Fruit fly (Drosophila melanogaster) whole organism, embryonic: ENCODE measurements around the gene sob.

Experiments used
- Adf1 ChIP-seq: fragments of 200-800 bp; sonication (Bioruptor generic); IDR thresholded peaks from 2 replicates; pipeline ENCODE4 v1.3.6; 2022; ENCODE audit warnings: missing biosample characterization, missing genetic modification characterization
- BtbVII ChIP-seq: fragments of 200-800 bp; sonication (Bioruptor generic); optimal IDR thresholded peaks from 3 replicates; lab custom pipeline; 2017; ENCODE audit warnings: missing biosample characterization, mild to moderate bottlenecking, missing genetic modification characterization
- Bteb2 ChIP-seq: fragments of 200-800 bp; sonication (Bioruptor generic); optimal IDR thresholded peaks from 2 replicates; lab custom pipeline; 2016; ENCODE audit warnings: missing biosample characterization, missing genetic modification characterization
- CG10147 ChIP-seq: fragments of 200-800 bp; sonication (Bioruptor generic); optimal IDR thresholded peaks from 2 replicates; lab custom pipeline; 2019; ENCODE audit warnings: missing biosample characterization, mild to moderate bottlenecking, missing genetic modification characterization, moderate library complexity
- CG10274 ChIP-seq: fragments of 200-800 bp; sonication (Bioruptor generic); optimal IDR thresholded peaks from 3 replicates; lab custom pipeline; 2017; ENCODE audit warnings: missing biosample characterization, mild to moderate bottlenecking, missing genetic modification characterization
- CG10321 ChIP-seq: fragments of 200-800 bp; sonication (Bioruptor generic); IDR thresholded peaks from 2 replicates; pipeline ENCODE4 v1.3.6; 2022; ENCODE audit warnings: missing biosample characterization, missing genetic modification characterization
- CG11398 ChIP-seq: fragments of 200-800 bp; sonication (Bioruptor generic); optimal IDR thresholded peaks from 2 replicates; lab custom pipeline; 2016; ENCODE audit warnings: missing biosample characterization, missing genetic modification characterization
- CG13424 ChIP-seq: fragments of 200-800 bp; sonication (Bioruptor generic); optimal IDR thresholded peaks from 2 replicates; lab custom pipeline; 2019; ENCODE audit warnings: missing biosample characterization, mild to moderate bottlenecking, missing genetic modification characterization, moderate library complexity
- CG14710 ChIP-seq: fragments of 200-800 bp; sonication (Bioruptor generic); optimal IDR thresholded peaks from 3 replicates; lab custom pipeline; 2019; ENCODE audit warnings: missing biosample characterization, mild to moderate bottlenecking, missing genetic modification characterization, moderate library complexity
- CG17359 ChIP-seq: fragments of 200-800 bp; sonication (Bioruptor generic); optimal IDR thresholded peaks from 3 replicates; lab custom pipeline; 2018; ENCODE audit warnings: missing biosample characterization, mild to moderate bottlenecking, missing genetic modification characterization, moderate library complexity
- CG2875 ChIP-seq: fragments of 200-800 bp; sonication (Bioruptor generic); optimal IDR thresholded peaks from 2 replicates; lab custom pipeline; 2017; ENCODE audit warnings: missing biosample characterization, mild to moderate bottlenecking, missing genetic modification characterization, missing genetic modification reagents
- CG32532 ChIP-seq: fragments of 200-800 bp; sonication (Bioruptor generic); IDR thresholded peaks from 2 replicates; pipeline ENCODE4 v1.3.6; 2022; ENCODE audit warnings: missing biosample characterization, missing genetic modification characterization
- CG3995 ChIP-seq: fragments of 200-800 bp; sonication (Bioruptor generic); optimal IDR thresholded peaks from 3 replicates; lab custom pipeline; 2016; ENCODE audit warnings: missing biosample characterization, missing genetic modification characterization
- CG4360 ChIP-seq: fragments of 200-800 bp; sonication (Bioruptor generic); IDR thresholded peaks from 2 replicates; pipeline ENCODE4 v1.3.6; 2022; ENCODE audit warnings: missing biosample characterization, missing genetic modification characterization
- CG4617 ChIP-seq: fragments of 200-800 bp; sonication (Bioruptor generic); optimal IDR thresholded peaks from 3 replicates; lab custom pipeline; 2016; ENCODE audit warnings: missing biosample characterization, missing genetic modification characterization, borderline replicate concordance
- CG8281 ChIP-seq: fragments of 200-800 bp; sonication (Bioruptor generic); optimal IDR thresholded peaks from 2 replicates; lab custom pipeline; 2018; ENCODE audit warnings: missing biosample characterization, mild to moderate bottlenecking, missing genetic modification characterization, moderate library complexity
- CG8388 ChIP-seq: fragments of 200-800 bp; sonication (Bioruptor generic); optimal IDR thresholded peaks from 2 replicates; lab custom pipeline; 2019; ENCODE audit warnings: missing biosample characterization, mild to moderate bottlenecking, missing genetic modification characterization, moderate library complexity
- CG9727 ChIP-seq: fragments of 200-800 bp; sonication (Bioruptor generic); optimal IDR thresholded peaks from 3 replicates; lab custom pipeline; 2017; ENCODE audit warnings: missing biosample characterization, mild to moderate bottlenecking, missing genetic modification characterization
- D19A ChIP-seq: fragments of 200-800 bp; optimal IDR thresholded peaks from 3 replicates; lab custom pipeline; 2019; ENCODE audit warnings: missing biosample characterization, mild to moderate bottlenecking, missing genetic modification characterization, moderate library complexity
- Dip3 ChIP-seq: fragments of 200-800 bp; sonication (Bioruptor generic); optimal IDR thresholded peaks from 3 replicates; lab custom pipeline; 2016; ENCODE audit warnings: missing biosample characterization, missing genetic modification characterization
- Doc3 ChIP-seq: fragments of 200-800 bp; sonication (Bioruptor generic); IDR thresholded peaks from 3 replicates; pipeline ENCODE4 v1.3.6; 2022; ENCODE audit warnings: missing biosample characterization, missing genetic modification characterization; ENCODE audit not compliant: partially characterized antibody
- Hr51 ChIP-seq, 2 experiments: fragments of 200-800 bp; sonication (Bioruptor generic); optimal IDR thresholded peaks; 2 replicates in 1 of 2; 3 replicates in 1 of 2; lab custom pipeline; 2016 to 2018; ENCODE audit warnings: missing biosample characterization in 2 of 2, missing genetic modification characterization in 2 of 2, mild to moderate bottlenecking in 1 of 2, moderate library complexity in 1 of 2
- MBD-R2 ChIP-seq: fragments of 200-800 bp; sonication (Bioruptor generic); IDR thresholded peaks from 2 replicates; pipeline ENCODE4 v1.3.6; 2022; ENCODE audit warnings: missing biosample characterization, missing genetic modification characterization
- MESR4 ChIP-seq: fragments of 200-800 bp; sonication (Bioruptor generic); optimal IDR thresholded peaks from 2 replicates; lab custom pipeline; 2018; ENCODE audit warnings: missing biosample characterization, mild to moderate bottlenecking, missing genetic modification characterization, moderate library complexity
- Mad ChIP-seq: fragments of 200-800 bp; sonication (Bioruptor generic); optimal IDR thresholded peaks from 2 replicates; lab custom pipeline; 2016; ENCODE audit warnings: missing biosample characterization, missing genetic modification characterization
- Med ChIP-seq: fragments of 200-800 bp; sonication (Bioruptor generic); peaks from one replicate; lab custom pipeline; 2016; ENCODE audit warnings: missing biosample characterization, missing genetic modification characterization, mild to moderate bottlenecking, inconsistent platforms, moderate library complexity
- NFAT ChIP-seq: fragments of 200-800 bp; sonication (Bioruptor generic); IDR thresholded peaks from 2 replicates; pipeline ENCODE4 v1.3.6; 2022; ENCODE audit warnings: missing biosample characterization, missing genetic modification characterization
- Opbp ChIP-seq: fragments of 200-800 bp; sonication (Bioruptor generic); IDR thresholded peaks from 3 replicates; pipeline ENCODE4 v1.3.6; 2022; ENCODE audit warnings: missing biosample characterization, missing genetic modification characterization; ENCODE audit not compliant: partially characterized antibody
- Rx ChIP-seq: fragments of 200-800 bp; sonication (Bioruptor generic); IDR thresholded peaks from 2 replicates; pipeline ENCODE4 v1.3.6; 2022; ENCODE audit warnings: missing biosample characterization, missing genetic modification characterization
- Sin3A ChIP-seq: fragments of >200 bp; optimal IDR thresholded peaks from 2 replicates; lab custom pipeline; 2018
- Six4 ChIP-seq: fragments of 200-800 bp; sonication (Bioruptor generic); optimal IDR thresholded peaks from 2 replicates; lab custom pipeline; 2016; ENCODE audit warnings: missing biosample characterization, missing genetic modification characterization
- Sox102F ChIP-seq: fragments of 200-800 bp; sonication (Bioruptor generic); optimal IDR thresholded peaks from 2 replicates; lab custom pipeline; 2018; ENCODE audit warnings: missing biosample characterization, mild to moderate bottlenecking, missing genetic modification characterization, moderate library complexity
- Tbp ChIP-seq: fragments of >200 bp; optimal IDR thresholded peaks from 2 replicates; lab custom pipeline; 2018; ENCODE audit warnings: missing biosample characterization, missing genetic modification characterization
- ac ChIP-seq: fragments of 200-800 bp; sonication (Bioruptor generic); optimal IDR thresholded peaks from 3 replicates; lab custom pipeline; 2017; ENCODE audit warnings: missing biosample characterization, mild to moderate bottlenecking, missing genetic modification characterization
- ash1 ChIP-seq: fragments of 200-800 bp; sonication (Bioruptor generic); optimal IDR thresholded peaks from 2 replicates; lab custom pipeline; 2018; ENCODE audit warnings: missing biosample characterization, mild to moderate bottlenecking, missing genetic modification characterization
- dmrt11E ChIP-seq: fragments of 200-800 bp; sonication (Bioruptor generic); optimal IDR thresholded peaks from 3 replicates; lab custom pipeline; 2018; ENCODE audit warnings: missing biosample characterization, mild to moderate bottlenecking, missing genetic modification characterization, moderate library complexity
- eve ChIP-seq, 2 experiments: fragments of >200 bp; optimal IDR thresholded peaks; 2 replicates each; lab custom pipeline; 2017; ENCODE audit warnings: missing biosample characterization in 2 of 2, missing genetic modification characterization in 2 of 2
- eyg ChIP-seq: fragments of 200-800 bp; sonication (Bioruptor generic); optimal IDR thresholded peaks from 3 replicates; lab custom pipeline; 2016; ENCODE audit warnings: missing biosample characterization, missing genetic modification characterization
- fd102C ChIP-seq: fragments of 200-800 bp; sonication (Bioruptor generic); optimal IDR thresholded peaks from 2 replicates; lab custom pipeline; 2018; ENCODE audit warnings: missing biosample characterization, mild to moderate bottlenecking, missing genetic modification characterization, moderate library complexity
- gfzf ChIP-seq: fragments of 200-800 bp; sonication (Bioruptor generic); optimal IDR thresholded peaks from 2 replicates; lab custom pipeline; 2016; ENCODE audit warnings: missing biosample characterization, mild to moderate bottlenecking, missing genetic modification characterization, moderate library complexity
- grau ChIP-seq: fragments of 200-800 bp; optimal IDR thresholded peaks from 3 replicates; lab custom pipeline; 2019; ENCODE audit warnings: missing biosample characterization, mild to moderate bottlenecking, missing genetic modification characterization, moderate library complexity
- hb ChIP-seq: fragments of 200-800 bp; sonication (Bioruptor generic); IDR thresholded peaks from 3 replicates; pipeline ENCODE4 v1.3.6; 2022; ENCODE audit warnings: missing biosample characterization, missing genetic modification characterization; ENCODE audit not compliant: partially characterized antibody
- inv ChIP-seq: fragments of 200-800 bp; sonication (Bioruptor generic); IDR thresholded peaks from 2 replicates; pipeline ENCODE4 v1.3.6; 2022; ENCODE audit warnings: missing biosample characterization, missing genetic modification characterization; ENCODE audit not compliant: partially characterized antibody
- lola ChIP-seq, 3 experiments: fragments of >200 bp in 2 of 3; fragments of 200-800 bp in 1 of 3; sonication (Bioruptor generic) in 1 of 3; optimal IDR thresholded peaks; 2 replicates each; lab custom pipeline; 2017 to 2019; ENCODE audit warnings: missing biosample characterization in 3 of 3, missing genetic modification characterization in 3 of 3, mild to moderate bottlenecking in 1 of 3, moderate library complexity in 1 of 3
- pho ChIP-seq: fragments of 200-800 bp; sonication (Bioruptor generic); optimal IDR thresholded peaks from 2 replicates; lab custom pipeline; 2016; ENCODE audit warnings: missing biosample characterization, missing genetic modification characterization
- pros ChIP-seq: fragments of 200-800 bp; sonication (Bioruptor generic); optimal IDR thresholded peaks from 3 replicates; lab custom pipeline; 2019; ENCODE audit warnings: missing biosample characterization, mild to moderate bottlenecking, missing genetic modification characterization, moderate library complexity
- ro ChIP-seq: fragments of 200-800 bp; sonication (Bioruptor generic); IDR thresholded peaks from 2 replicates; pipeline ENCODE4 v1.3.6; 2022; ENCODE audit warnings: missing biosample characterization, missing genetic modification characterization
- schlank ChIP-seq: fragments of 200-800 bp; sonication (Bioruptor generic); optimal IDR thresholded peaks from 2 replicates; lab custom pipeline; 2018; ENCODE audit warnings: missing biosample characterization, mild to moderate bottlenecking, missing genetic modification characterization
- tap ChIP-seq: fragments of 200-800 bp; optimal IDR thresholded peaks from 3 replicates; lab custom pipeline; 2019; ENCODE audit warnings: missing biosample characterization, mild to moderate bottlenecking, missing genetic modification characterization, moderate library complexity
- unpg ChIP-seq: fragments of 200-800 bp; sonication (Bioruptor generic); optimal IDR thresholded peaks from 3 replicates; lab custom pipeline; 2018; ENCODE audit warnings: missing biosample characterization, mild to moderate bottlenecking, missing genetic modification characterization, moderate library complexity
- vnd ChIP-seq: fragments of 200-800 bp; sonication (Bioruptor generic); IDR thresholded peaks from 3 replicates; pipeline ENCODE4 v1.3.6; 2022; ENCODE audit warnings: missing biosample characterization, missing genetic modification characterization; ENCODE audit not compliant: partially characterized antibody

Gene sob

dm6 chr2L:3570566-3570965 lies 10.0 kb downstream of the sob start (continued):
- TF ChIP-seq hb (GFP tag; lab: Robert Waterston, UW) = no peak
- no peak for TF ChIP-seq Bteb2 (GFP tag; lab: Kevin White, UChicago)
- TF ChIP-seq grau (tag; lab: Kevin White, UChicago) = no peak
- TF ChIP-seq CG11398 (GFP tag; lab: Kevin White, UChicago) = no peak
- TF ChIP-seq CG4617 (GFP tag; lab: Kevin White, UChicago) = no peak
- no peak for TF ChIP-seq Opbp (GFP tag; lab: Robert Waterston, UW)
- peak; percentile 58 for TF ChIP-seq fd102C (GFP tag; lab: Kevin White, UChicago)
- no peak for TF ChIP-seq ro (GFP tag; lab: Robert Waterston, UW)
- TF ChIP-seq ac = peak; percentile 52
- TF ChIP-seq Rx (GFP tag; lab: Robert Waterston, UW) = no peak
- TF ChIP-seq pho (GFP tag; lab: Kevin White, UChicago) = no peak
- TF ChIP-seq inv (GFP tag; lab: Robert Waterston, UW) = no peak
- TF ChIP-seq pros = no peak
- TF ChIP-seq CG13424 = no peak
- peak; percentile 29 for TF ChIP-seq CG9727 (GFP tag; lab: Kevin White, UChicago)
- no peak for TF ChIP-seq Sin3A
- TF ChIP-seq Tbp (GFP tag; lab: Kevin White, UChicago) = no peak
- no peak for TF ChIP-seq CG4360 (GFP tag; lab: Robert Waterston, UW)
- no peak for TF ChIP-seq unpg
- no peak for TF ChIP-seq MESR4
- TF ChIP-seq Hr51 (GFP tag; optimal IDR thresholded peaks at IDR 0.05; lab: Kevin White, UChicago) = no peak
- TF ChIP-seq CG3995 (GFP tag; lab: Kevin White, UChicago) = no peak
- TF ChIP-seq D19A = no peak
- no peak for TF ChIP-seq schlank (tag; lab: Kevin White, UChicago)
- no peak for TF ChIP-seq Med (GFP tag; lab: Kevin White, UChicago)
- no peak for TF ChIP-seq CG10274 (GFP tag; lab: Kevin White, UChicago)
- TF ChIP-seq CG2875 (GFP tag; lab: Kevin White, UChicago) = peak; percentile 29
- TF ChIP-seq dmrt11E (tag; lab: Kevin White, UChicago) = peak; percentile 47
- TF ChIP-seq CG14710 (tag; lab: Kevin White, UChicago) = peak; percentile 6
- TF ChIP-seq Sox102F (GFP tag; lab: Kevin White, UChicago) = no peak
- TF ChIP-seq MBD-R2 (GFP tag; lab: Robert Waterston, UW) = no peak
- no peak for TF ChIP-seq vnd (GFP tag; lab: Robert Waterston, UW)
- no peak for TF ChIP-seq BtbVII (GFP tag; lab: Kevin White, UChicago)
- no peak for TF ChIP-seq CG8281
- no peak for TF ChIP-seq eyg (GFP tag; lab: Kevin White, UChicago)
- no peak for TF ChIP-seq Six4 (GFP tag; lab: Kevin White, UChicago)
- no peak for TF ChIP-seq CG32532 (GFP tag; lab: Robert Waterston, UW)
- no peak for TF ChIP-seq Doc3 (GFP tag; lab: Robert Waterston, UW)
- TF ChIP-seq NFAT (GFP tag; lab: Robert Waterston, UW) = no peak
- no peak for TF ChIP-seq Dip3 (GFP tag; lab: Kevin White, UChicago)
- TF ChIP-seq tap = no peak
- TF ChIP-seq gfzf (GFP tag; lab: Kevin White, UChicago) = no peak
- no peak for TF ChIP-seq CG17359 (tag; lab: Kevin White, UChicago)
- TF ChIP-seq Adf1 (GFP tag; lab: Robert Waterston, UW) = no peak
- no peak for TF ChIP-seq ash1 (GFP tag; lab: Kevin White, UChicago)
- TF ChIP-seq lola (GFP tag; optimal IDR thresholded peaks at IDR 0.05; lab: Kevin White, UChicago) = peak in 1 of 3 experiments; percentile 22
- no peak for TF ChIP-seq Mad
- TF ChIP-seq CG8388 = peak; percentile 77
- TF ChIP-seq CG10147 (GFP tag; lab: Kevin White, UChicago) = no peak
- no peak for TF ChIP-seq eve (GFP tag; optimal IDR thresholded peaks at IDR 0.05; lab: Kevin White, UChicago)
- TF ChIP-seq CG10321 (GFP tag; lab: Robert Waterston, UW) = no peak
